Worm (Caenorhabditis elegans) whole organism, L3 larva: ENCODE data around the gene osm-8.

Source experiments
- ZK546.5 ChIP-seq: sonication (generic microtip); optimal IDR thresholded peaks from 2 replicates; lab custom pipeline; 2017; ENCODE audit warnings: missing biosample characterization, missing genetic modification characterization
- aly-2 ChIP-seq: fragments of 150-350 bp; optimal IDR thresholded peaks from 2 replicates; lab custom pipeline; 2014; ENCODE audit warnings: missing biosample characterization, missing genetic modification characterization
- egl-27 ChIP-seq: sonication (generic microtip); optimal IDR thresholded peaks from 4 replicates; lab custom pipeline; 2017; ENCODE audit warnings: missing biosample characterization, missing genetic modification reagents, missing genetic modification characterization
- elt-3 ChIP-seq, 3 experiments: fragments of 150-350 bp in 1 of 3; sonication (generic microtip) in 2 of 3; optimal IDR thresholded peaks; 2 replicates in 2 of 3; 4 replicates in 1 of 3; lab custom pipeline; 2014 to 2017; ENCODE audit warnings: missing biosample characterization in 3 of 3, missing genetic modification characterization in 3 of 3
- fos-1 ChIP-seq: fragments of 150-350 bp; optimal IDR thresholded peaks from 2 replicates; lab custom pipeline; 2014; ENCODE audit warnings: missing biosample characterization, missing genetic modification characterization
- nfya-1 ChIP-seq: sonication (generic microtip); optimal IDR thresholded peaks from 2 replicates; lab custom pipeline; 2017; ENCODE audit warnings: missing genetic modification characterization, mild to moderate bottlenecking, missing compliant biosample characterization, antibody characterized with exemption, moderate library complexity; ENCODE audit not compliant: insufficient read depth
- nhr-11 ChIP-seq: fragments of 150-350 bp; optimal IDR thresholded peaks from 2 replicates; lab custom pipeline; 2014; ENCODE audit warnings: missing biosample characterization, missing genetic modification characterization
- nhr-12 ChIP-seq: fragments of 150-350 bp; optimal IDR thresholded peaks from 2 replicates; lab custom pipeline; 2014; ENCODE audit warnings: missing biosample characterization, missing genetic modification characterization
- nhr-23 ChIP-seq: fragments of 150-350 bp; optimal IDR thresholded peaks from 2 replicates; lab custom pipeline; 2014; ENCODE audit warnings: missing biosample characterization, missing genetic modification reagents, missing genetic modification characterization
- nhr-67 ChIP-seq: fragments of 150-350 bp; optimal IDR thresholded peaks from 2 replicates; lab custom pipeline; 2014; ENCODE audit warnings: missing biosample characterization, missing genetic modification characterization
- pha-4 ChIP-seq: fragments of 150-350 bp; optimal IDR thresholded peaks from 2 replicates; lab custom pipeline; 2014; ENCODE audit warnings: missing biosample characterization, missing genetic modification reagents, missing genetic modification characterization
- tbx-2 ChIP-seq: sonication (generic microtip); optimal IDR thresholded peaks from 2 replicates; lab custom pipeline; 2016; ENCODE audit warnings: mild to moderate bottlenecking, missing genetic modification characterization, missing compliant biosample characterization
- zag-1 ChIP-seq: fragments of 150-350 bp; optimal IDR thresholded peaks from 2 replicates; lab custom pipeline; 2014; ENCODE audit warnings: missing biosample characterization, missing genetic modification characterization
- ztf-4 ChIP-seq: fragments of 150-350 bp; optimal IDR thresholded peaks from 2 replicates; lab custom pipeline; 2014; ENCODE audit warnings: missing biosample characterization, missing genetic modification characterization

DNA sequence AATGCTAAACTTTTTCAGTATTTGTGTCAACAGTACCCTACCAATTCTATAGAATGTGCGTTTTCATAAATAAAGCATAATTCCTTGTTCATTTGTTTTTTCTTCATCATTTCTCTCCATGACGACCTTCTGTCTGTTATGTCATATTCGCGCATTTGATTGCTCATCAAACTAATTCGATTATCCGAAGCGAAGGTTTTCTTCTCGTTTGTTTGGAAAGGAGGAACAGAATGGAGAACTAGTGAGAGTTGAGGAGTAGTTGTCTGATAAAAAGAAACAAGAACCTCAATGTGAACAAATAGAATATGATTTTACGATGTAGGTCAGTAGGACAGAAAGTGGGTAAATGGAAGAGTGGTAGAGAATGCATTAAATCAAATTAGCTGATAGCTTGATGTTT is 42.6 kb downstream of the osm-8 start:
- no peak for TF ChIP-seq nhr-67 (tag; lab: Kevin White, UChicago)
- no peak for TF ChIP-seq nfya-1 (tag; lab: Kevin White, UChicago)
- no peak for TF ChIP-seq ZK546.5 (tag; lab: Kevin White, UChicago)
- no peak for TF ChIP-seq elt-3 (tag; optimal IDR thresholded peaks at IDR 0.05; lab: Kevin White, UChicago)
- TF ChIP-seq ztf-4 (tag; lab: Kevin White, UChicago) = no peak
- no peak for TF ChIP-seq fos-1
- no peak for TF ChIP-seq nhr-12 (tag; lab: Kevin White, UChicago)
- no peak for TF ChIP-seq pha-4 (tag; lab: Kevin White, UChicago)
- TF ChIP-seq egl-27 (tag; lab: Kevin White, UChicago) = no peak
- no peak for TF ChIP-seq nhr-23 (tag; lab: Kevin White, UChicago)
- no peak for TF ChIP-seq aly-2
- TF ChIP-seq nhr-11 (tag; lab: Kevin White, UChicago) = no peak
- no peak for TF ChIP-seq tbx-2 (tag; lab: Kevin White, UChicago)
- TF ChIP-seq zag-1 (tag; lab: Kevin White, UChicago) = no peak
